Fruit fly (Drosophila melanogaster): ENCODE measurements around the gene CG33003.

Gene CG33003

dm6 chr2L:4448582-4449016 lies 47.8 kb downstream of the CG33003 start, which contains the start of gene MFS18 (continued):
- peak; percentile 98 for TF ChIP-seq gem (tag; optimal IDR thresholded peaks at IDR 0.05)
- peak; percentile 94 for TF ChIP-seq TFAM (GFP tag; optimal IDR thresholded peaks at IDR 0.05)
- TF ChIP-seq row (GFP tag; IDR thresholded peaks at IDR 0.05), result peak; percentile 100
- TF ChIP-seq CG6813 (GFP tag; optimal IDR thresholded peaks at IDR 0.05), result peak; percentile 98
- peak; percentile 100 for TF ChIP-seq CG2712 (tag; optimal IDR thresholded peaks at IDR 0.05)
- TF ChIP-seq CG12155 (GFP tag; optimal IDR thresholded peaks at IDR 0.05), result peak; percentile 94
- TF ChIP-seq dmrt99B (tag; optimal IDR thresholded peaks at IDR 0.05), result peak; percentile 99
- TF ChIP-seq kni (GFP tag; optimal IDR thresholded peaks at IDR 0.05), result no peak
- no peak for TF ChIP-seq pan (optimal IDR thresholded peaks at IDR 0.05)
- TF ChIP-seq pan (GFP tag; optimal IDR thresholded peaks at IDR 0.05 in 1 of 2, IDR thresholded peaks at IDR 0.05 in 1 of 2), result peak in 1 of 2 experiments; percentile 100
- TF ChIP-seq ERR (GFP tag; optimal IDR thresholded peaks at IDR 0.05), result peak; percentile 57
- no peak for TF ChIP-seq Lpt (GFP tag; optimal IDR thresholded peaks at IDR 0.05)
- peak; percentile 99 for TF ChIP-seq phol (tag; optimal IDR thresholded peaks at IDR 0.05)
- peak; percentile 93 for TF ChIP-seq chn (GFP tag; optimal IDR thresholded peaks at IDR 0.05)
- peak; percentile 99 for TF ChIP-seq CG9727 (GFP tag; optimal IDR thresholded peaks at IDR 0.05)
- no peak for TF ChIP-seq CG8478 (optimal IDR thresholded peaks at IDR 0.05)
- TF ChIP-seq fd102C (GFP tag; optimal IDR thresholded peaks at IDR 0.05), result peak; percentile 87
- peak; percentile 94 for TF ChIP-seq CG2875 (GFP tag; optimal IDR thresholded peaks at IDR 0.05)
- peak; percentile 96 for TF ChIP-seq scrt (GFP tag; optimal IDR thresholded peaks at IDR 0.05)
- TF ChIP-seq ewg (GFP tag; optimal IDR thresholded peaks at IDR 0.05), result peak; percentile 88
- peak; percentile 97 for TF ChIP-seq dati (GFP tag; IDR thresholded peaks at IDR 0.05)
- peak; percentile 97 for TF ChIP-seq CG31224 (GFP tag; IDR thresholded peaks at IDR 0.05)
- peak; percentile 98 for TF ChIP-seq wdn (GFP tag; IDR thresholded peaks at IDR 0.05)
- TF ChIP-seq CG32772 (GFP tag; IDR thresholded peaks at IDR 0.05), result peak; percentile 99
- TF ChIP-seq CG11560 (tag; IDR thresholded peaks at IDR 0.05), result peak; percentile 98
- TF ChIP-seq nau (GFP tag; optimal IDR thresholded peaks at IDR 0.05), result no peak
- TF ChIP-seq CG2199 (GFP tag; IDR thresholded peaks at IDR 0.05), result peak; percentile 99
- no peak for TF ChIP-seq Sin3A (optimal IDR thresholded peaks at IDR 0.05)
- TF ChIP-seq btn (GFP tag; optimal IDR thresholded peaks at IDR 0.05), result peak; percentile 25
- peak; percentile 99 for TF ChIP-seq CG2678 (tag; optimal IDR thresholded peaks at IDR 0.05)
- peak; percentile 86 for TF ChIP-seq CG5180 (GFP tag; optimal IDR thresholded peaks at IDR 0.05)
- peak; percentile 88 for TF ChIP-seq Myb (GFP tag; optimal IDR thresholded peaks at IDR 0.05)
- peak; percentile 2 for TF ChIP-seq CG15479 (GFP tag; optimal IDR thresholded peaks at IDR 0.05)
- TF ChIP-seq Camta (GFP tag; optimal IDR thresholded peaks at IDR 0.05), result peak; percentile 97
- no peak for TF ChIP-seq br (optimal IDR thresholded peaks at IDR 0.05)
- TF ChIP-seq tx (GFP tag; optimal IDR thresholded peaks at IDR 0.05), result peak; percentile 63
- TF ChIP-seq p53 (GFP tag; optimal IDR thresholded peaks at IDR 0.05), result peak; percentile 15
- peak; percentile 99 for TF ChIP-seq Awh (GFP tag; IDR thresholded peaks at IDR 0.05)
- peak; percentile 35 for TF ChIP-seq CG11398 (GFP tag; optimal IDR thresholded peaks at IDR 0.05)
- peak; percentile 98 for TF ChIP-seq jigr1 (GFP tag; IDR thresholded peaks at IDR 0.05)
- TF ChIP-seq ftz-f1 (GFP tag; optimal IDR thresholded peaks at IDR 0.05), result peak; percentile 65
- peak; percentile 99 for TF ChIP-seq CG6689 (GFP tag; IDR thresholded peaks at IDR 0.05)
- peak; percentile 91 for TF ChIP-seq kay (GFP tag; optimal IDR thresholded peaks at IDR 0.05)
- TF ChIP-seq CG30403 (GFP tag; optimal IDR thresholded peaks at IDR 0.05), result peak; percentile 98
- TF ChIP-seq Mes4 (GFP tag; optimal IDR thresholded peaks at IDR 0.05), result peak; percentile 76
- peak; percentile 89 for TF ChIP-seq CG11723 (GFP tag; optimal IDR thresholded peaks at IDR 0.05)
- peak; percentile 99 for TF ChIP-seq CG31441 (GFP tag; IDR thresholded peaks at IDR 0.05)
- TF ChIP-seq CG1233 (GFP tag; optimal IDR thresholded peaks at IDR 0.05), result peak; percentile 99
- TF ChIP-seq CoRest (tag; optimal IDR thresholded peaks at IDR 0.05), result peak; percentile 96
- peak; percentile 99 for TF ChIP-seq CG18764 (GFP tag; optimal IDR thresholded peaks at IDR 0.05)
- TF ChIP-seq zen (tag; optimal IDR thresholded peaks at IDR 0.05), result peak; percentile 99
- no peak for TF ChIP-seq lov (optimal IDR thresholded peaks at IDR 0.05)
- TF ChIP-seq lov (GFP tag; IDR thresholded peaks at IDR 0.05), result peak; percentile 98
